Worm (Caenorhabditis elegans): ENCODE measurements around the gene F53H4.6.

Gene F53H4.6

DNA sequence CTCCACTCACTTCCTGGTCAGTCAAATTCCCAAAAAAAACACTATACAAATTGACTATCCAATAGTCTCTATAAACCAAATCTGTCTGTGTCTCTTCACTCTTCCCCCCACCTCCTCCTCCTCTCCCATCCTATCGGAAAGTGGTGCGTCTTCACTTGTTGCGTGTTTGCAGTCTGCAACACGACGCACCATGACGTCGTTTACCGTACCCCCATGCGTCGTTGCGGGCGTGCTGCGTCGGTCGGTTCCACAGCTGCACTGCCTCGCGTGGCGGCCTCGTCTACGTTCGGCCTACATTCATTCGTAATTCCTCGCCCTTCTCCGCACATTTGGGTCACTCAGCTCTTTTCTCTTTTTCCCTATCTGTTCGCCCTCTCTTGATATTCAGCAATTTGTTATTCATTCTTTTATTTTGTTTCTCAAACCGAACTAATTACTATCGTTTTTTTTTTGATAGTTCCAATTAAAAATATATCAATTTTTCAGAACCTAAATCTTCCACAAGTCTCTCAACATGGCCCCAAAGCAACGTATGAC is 19.3 kb downstream of the F53H4.6 start, which contains the start of gene serp-1.1 (continued):
- TF ChIP-seq lin-38 (GFP tag; IDR thresholded peaks at IDR 0.05) (peak; percentile 93), arid-1 (GFP tag; conservative IDR thresholded peaks at IDR 0.05) (peak; percentile 96), ZK337.2 (GFP tag; IDR thresholded peaks at IDR 0.05) (0 out of 2 replicates have a peak, but pooled peaks have one; percentile 51), hif-1 (tag; optimal IDR thresholded peaks at IDR 0.05) (peak; percentile 80 to 97), set-16 (GFP tag; IDR thresholded peaks at IDR 0.05) (peak; percentile 97), snpc-1.2 (GFP tag; IDR thresholded peaks at IDR 0.05) (peak; percentile 70; the same call in 1 of the 2 replicates), nhr-28 (tag; optimal IDR thresholded peaks at IDR 0.05) (peak; percentile 98), F44E2.7 (GFP tag; IDR thresholded peaks at IDR 0.05) (0 out of 2 replicates have a peak, but pooled peaks have one; percentile 11), nhr-111 (GFP tag; optimal IDR thresholded peaks at IDR 0.05) (no peak), lin-29 (GFP tag; IDR thresholded peaks at IDR 0.05) (peak; percentile 95), T26A8.4 (GFP tag; IDR thresholded peaks at IDR 0.05) (peak; percentile 98), nhr-237 (tag; optimal IDR thresholded peaks at IDR 0.05) (peak; percentile 76), ceh-62 (tag; optimal IDR thresholded peaks at IDR 0.05) (no peak), daf-8 (GFP tag; IDR thresholded peaks at IDR 0.05) (peak; percentile 90; the same call in 1 of the 2 replicates), zag-1 (tag; optimal IDR thresholded peaks at IDR 0.05) (peak; percentile 62), rbr-2 (tag; optimal IDR thresholded peaks at IDR 0.05) (peak; percentile 98), ZK546.5 (tag; optimal IDR thresholded peaks at IDR 0.05) (peak in 1 of 2 experiments; percentile 73), daf-12 (tag; optimal IDR thresholded peaks at IDR 0.05) (no peak), attf-4 (tag; optimal IDR thresholded peaks at IDR 0.05) (peak; percentile 56), nhr-10 (tag; optimal IDR thresholded peaks at IDR 0.05) (peak; percentile 94)

DNA sequence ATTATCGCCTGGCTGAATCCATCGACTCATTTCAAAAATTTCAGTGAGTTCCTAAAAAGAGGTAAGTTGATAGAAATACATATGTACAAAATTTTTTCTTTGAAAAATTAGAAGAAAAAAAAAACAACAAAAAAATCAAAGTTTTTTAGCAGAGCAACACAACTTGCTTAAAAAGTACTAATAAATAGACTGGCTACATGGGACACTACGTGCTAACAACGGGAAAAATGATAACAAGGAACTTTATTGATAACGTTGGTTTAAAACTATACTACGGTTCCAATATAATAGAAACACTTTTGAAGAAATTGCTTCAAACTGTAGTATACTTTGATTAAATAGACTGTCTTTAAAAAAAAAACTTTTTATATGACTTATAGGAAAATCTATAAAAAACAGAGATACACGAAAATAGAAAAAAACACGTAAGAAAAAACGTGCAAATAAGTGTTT is 21.9 kb downstream of the F53H4.6 start, which contains the start of gene acox-1.6:
acox-1.6 (minus strand) TSS at position 51 of the 453 bp plus-strand sequence.
- TF ChIP-seq aha-1 (tag), result peak; percentile 68
- TF ChIP-seq dve-1 (tag; optimal IDR thresholded peaks at IDR 0.05; ENCODE audit: insufficient read depth), result peak; percentile 15
- TF ChIP-seq mdl-1 (tag; optimal IDR thresholded peaks at IDR 0.05), result peak in 1 of 2 experiments; percentile 7
- TF ChIP-seq F44E2.7 (GFP tag; IDR thresholded peaks at IDR 0.05), result no peak
- TF ChIP-seq nhr-77 (tag; optimal IDR thresholded peaks at IDR 0.05), result peak; percentile 43
- no peak for TF ChIP-seq ztf-7 (tag; optimal IDR thresholded peaks at IDR 0.05)
- TF ChIP-seq dmd-6 (GFP tag; IDR thresholded peaks at IDR 0.05), result peak; percentile 23; the same call in 1 of the 2 replicates
- peak; percentile 80 for TF ChIP-seq nhr-28 (tag; optimal IDR thresholded peaks at IDR 0.05)
- TF ChIP-seq hlh-30 (tag; optimal IDR thresholded peaks at IDR 0.05; ENCODE audit: insufficient read depth), result no peak
- peak; percentile 66 for TF ChIP-seq pqm-1 (tag; optimal IDR thresholded peaks at IDR 0.05)
- no peak for TF ChIP-seq nhr-42 (GFP tag; IDR thresholded peaks at IDR 0.05)
- TF ChIP-seq daf-16 (GFP tag; optimal IDR thresholded peaks at IDR 0.05), result no peak
- peak; percentile 68 for TF ChIP-seq daf-16 (tag; optimal IDR thresholded peaks at IDR 0.05)
- TF ChIP-seq hif-1 (tag; optimal IDR thresholded peaks at IDR 0.05), result peak in 1 of 2 experiments; percentile 48
- peak; percentile 7 for TF ChIP-seq hlh-11 (tag; optimal IDR thresholded peaks at IDR 0.05)

ce11 chrX:15831537-15831936 is 28.9 kb downstream of the F53H4.6 start:
- TF ChIP-seq Y75B8A.6 (GFP tag; IDR thresholded peaks at IDR 0.05) (no peak), lin-13 (GFP tag; optimal IDR thresholded peaks at IDR 0.05) (no peak), hif-1 (tag; optimal IDR thresholded peaks at IDR 0.05) (no peak), spr-1 (tag; optimal IDR thresholded peaks at IDR 0.05) (no peak), nhr-6 (tag; optimal IDR thresholded peaks at IDR 0.05) (no peak), ceh-82 (tag; optimal IDR thresholded peaks at IDR 0.05) (no peak)

DNA sequence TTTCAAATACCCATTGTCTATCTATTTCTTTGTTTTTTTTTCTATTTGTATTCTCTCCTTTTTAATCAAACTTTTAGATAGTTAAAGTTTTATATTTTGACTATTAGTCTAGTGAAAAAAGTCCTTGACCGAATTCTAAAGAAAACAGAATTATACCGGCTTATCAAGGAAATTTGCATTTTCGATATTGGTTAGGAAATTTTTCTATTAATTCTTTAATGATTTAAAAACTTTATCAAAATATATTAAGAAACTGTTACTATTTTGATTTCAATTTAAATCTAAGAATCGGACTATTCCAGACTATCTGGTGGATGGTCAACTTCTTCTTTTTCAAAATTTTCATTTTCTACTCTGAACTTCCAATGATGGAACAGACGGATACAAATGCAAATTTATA is 32.3 kb downstream of the F53H4.6 start, which contains the start of gene Y7A5A.20:
Y7A5A.20 (plus strand) TSS at position 301 of the 400 bp plus-strand sequence.
- TF ChIP-seq spr-3 (GFP tag; optimal IDR thresholded peaks at IDR 0.05) (no peak), R02D3.7 (tag; optimal IDR thresholded peaks at IDR 0.05) (no peak), attf-4 (tag; optimal IDR thresholded peaks at IDR 0.05) (no peak), F49E8.2 (tag; optimal IDR thresholded peaks at IDR 0.05; ENCODE audit: borderline replicate concordance) (no peak), lsy-2 (tag; optimal IDR thresholded peaks at IDR 0.05) (no peak), lin-13 (GFP tag; optimal IDR thresholded peaks at IDR 0.05) (no peak), mxl-3 (GFP tag; optimal IDR thresholded peaks at IDR 0.05) (no peak)
